Worm (Caenorhabditis elegans): ENCODE data around the gene copb-2.

copb-2 gene

DNA sequence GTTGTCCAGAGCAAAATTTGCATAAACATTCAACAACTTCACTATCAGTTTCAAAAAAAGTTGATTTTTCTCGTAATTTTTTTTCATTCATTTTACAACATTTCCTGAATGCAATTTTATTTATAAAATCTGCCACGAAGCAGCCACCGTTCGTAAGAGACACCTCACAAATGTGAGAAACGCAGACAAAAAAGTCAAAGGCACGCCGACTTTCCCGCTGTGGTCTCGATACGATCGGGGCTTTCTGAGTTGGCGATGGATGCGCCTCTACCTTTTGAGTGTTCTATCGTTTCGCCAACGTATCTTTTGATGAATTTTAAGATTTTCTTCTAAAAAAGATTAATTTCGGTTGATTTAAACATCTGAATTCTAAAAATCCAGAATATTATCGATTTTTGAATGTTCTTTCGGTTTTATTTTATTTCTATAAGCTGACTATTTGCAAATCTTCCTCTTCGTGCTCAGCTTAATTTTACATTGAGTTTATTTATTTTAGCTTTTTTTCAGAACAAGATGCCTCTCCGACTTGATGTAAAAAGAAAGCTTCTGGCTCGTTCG lies at the start of gene copb-2:
TSS of gene copb-2 (plus strand) at position 508 of the 558 bp plus-strand sequence.
- TF ChIP-seq pros-1 (tag; optimal IDR thresholded peaks at IDR 0.05), result no peak
- TF ChIP-seq unc-42 (tag; optimal IDR thresholded peaks at IDR 0.05), result peak; percentile 61
- peak; percentile 42 for TF ChIP-seq nfya-1 (tag; optimal IDR thresholded peaks at IDR 0.05)

DNA sequence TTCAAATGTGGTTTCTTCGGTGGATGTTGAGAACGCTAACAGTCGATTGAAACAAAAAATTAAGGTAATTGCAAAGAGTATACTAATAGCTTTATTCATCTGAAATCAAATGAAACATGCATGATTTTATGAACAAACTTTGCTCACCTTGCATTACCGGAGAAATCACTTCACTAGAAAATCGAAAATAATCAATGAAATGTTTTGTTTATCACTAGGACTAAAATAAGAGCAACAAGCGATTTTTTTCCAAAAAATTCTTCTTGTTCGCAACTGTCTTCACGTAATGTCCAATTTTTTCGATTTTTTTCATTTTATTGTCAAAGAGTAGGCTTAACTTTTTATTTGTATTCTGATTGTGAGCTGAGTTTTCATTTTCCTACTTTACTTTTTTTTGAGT lies 37.1 kb upstream of the copb-2 start, which contains the start of gene F56D5.9:
TSS of gene F56D5.9 (minus strand) at position 101 of the 400 bp plus-strand sequence.
- TF ChIP-seq ceh-31 (tag; optimal IDR thresholded peaks at IDR 0.05) (no peak), dve-1 (tag; optimal IDR thresholded peaks at IDR 0.05) (no peak), ceh-18 (tag; optimal IDR thresholded peaks at IDR 0.05) (no peak)

DNA sequence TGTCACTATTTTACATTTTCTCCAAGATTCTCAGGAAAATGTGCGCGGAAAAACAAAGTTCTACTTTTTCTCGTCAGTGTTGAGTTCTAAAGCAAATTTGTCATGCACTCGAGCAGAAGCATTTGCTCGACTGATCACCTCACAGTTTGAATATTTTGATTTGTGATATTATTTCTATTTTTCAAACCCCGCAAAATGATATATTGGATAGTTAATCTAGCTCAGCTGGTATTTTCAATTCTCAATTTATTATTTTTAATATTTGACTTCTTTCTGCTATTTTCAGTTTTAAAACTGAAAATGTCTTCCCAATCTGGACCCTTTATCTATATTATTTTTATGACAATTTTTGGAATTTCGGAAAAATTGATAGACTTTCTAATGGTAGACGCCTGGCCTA lies 36.4 kb upstream of the copb-2 start, which contains the start of gene srxa-2:
TSS of gene srxa-2 (plus strand) at position 301 of the 400 bp plus-strand sequence.
- TF ChIP-seq unc-86 (tag; optimal IDR thresholded peaks at IDR 0.05) (no peak), mec-3 (tag; optimal IDR thresholded peaks at IDR 0.05; ENCODE audit: borderline replicate concordance) (no peak), ref-2 (tag; optimal IDR thresholded peaks at IDR 0.05) (no peak), ama-1 (optimal IDR thresholded peaks at IDR 0.05) (no peak), nfya-1 (tag; optimal IDR thresholded peaks at IDR 0.05) (no peak), ceh-9 (tag; optimal IDR thresholded peaks at IDR 0.05) (no peak)

DNA sequence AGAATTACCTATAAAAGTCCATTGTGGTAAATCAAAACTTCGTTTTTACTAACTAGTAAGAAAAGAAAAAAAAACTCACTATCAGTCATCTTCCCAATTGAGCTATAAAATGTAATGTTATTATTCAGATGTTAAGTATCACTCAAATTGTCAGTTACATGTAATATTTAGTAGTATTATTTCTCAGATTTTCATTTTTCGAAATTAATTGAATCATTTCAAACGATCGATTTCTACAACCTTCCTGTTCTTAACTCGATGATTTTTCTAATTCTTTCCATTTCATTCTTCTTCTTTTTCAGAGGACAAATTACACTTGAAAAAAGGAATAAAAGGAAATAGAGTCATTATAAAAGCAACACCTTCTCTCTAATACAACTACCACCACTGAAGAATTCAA lies 31.6 kb upstream of the copb-2 start, which contains the start of gene F59B8.1:
TSS of gene F59B8.1 (plus strand) at position 301 of the 400 bp plus-strand sequence.
- TF ChIP-seq C08G9.2 (tag; optimal IDR thresholded peaks at IDR 0.05), result no peak
- TF ChIP-seq nhr-11 (tag; optimal IDR thresholded peaks at IDR 0.05), result no peak
- TF ChIP-seq ceh-19 (GFP tag; optimal IDR thresholded peaks at IDR 0.05), result no peak
- TF ChIP-seq eyg-1 (tag; optimal IDR thresholded peaks at IDR 0.05), result no peak
- TF ChIP-seq ceh-45 (GFP tag; IDR thresholded peaks at IDR 0.05), result no peak
- no peak for TF ChIP-seq pag-3 (tag; optimal IDR thresholded peaks at IDR 0.05; ENCODE audit: borderline replicate concordance)
- TF ChIP-seq pros-1 (tag; optimal IDR thresholded peaks at IDR 0.05), result no peak
- TF ChIP-seq C38D4.7 (GFP tag; optimal IDR thresholded peaks at IDR 0.05), result no peak
- TF ChIP-seq fkh-10 (GFP tag; optimal IDR thresholded peaks at IDR 0.05), result no peak
- TF ChIP-seq dmd-4 (tag; optimal IDR thresholded peaks at IDR 0.05; ENCODE audit: borderline replicate concordance), result no peak
- TF ChIP-seq T23F11.4 (GFP tag; optimal IDR thresholded peaks at IDR 0.05), result no peak
- TF ChIP-seq ets-4 (tag; optimal IDR thresholded peaks at IDR 0.05), result no peak
- no peak for TF ChIP-seq zip-5 (tag; optimal IDR thresholded peaks at IDR 0.05)
- TF ChIP-seq Y22D7AL.16 (tag; optimal IDR thresholded peaks at IDR 0.05), result no peak
- TF ChIP-seq gmeb-2 (tag; optimal IDR thresholded peaks at IDR 0.05), result no peak
- no peak for TF ChIP-seq fkh-6 (tag; optimal IDR thresholded peaks at IDR 0.05)
- no peak for TF ChIP-seq npax-4 (tag; optimal IDR thresholded peaks at IDR 0.05)
- no peak for TF ChIP-seq ceh-2 (tag; optimal IDR thresholded peaks at IDR 0.05)

DNA sequence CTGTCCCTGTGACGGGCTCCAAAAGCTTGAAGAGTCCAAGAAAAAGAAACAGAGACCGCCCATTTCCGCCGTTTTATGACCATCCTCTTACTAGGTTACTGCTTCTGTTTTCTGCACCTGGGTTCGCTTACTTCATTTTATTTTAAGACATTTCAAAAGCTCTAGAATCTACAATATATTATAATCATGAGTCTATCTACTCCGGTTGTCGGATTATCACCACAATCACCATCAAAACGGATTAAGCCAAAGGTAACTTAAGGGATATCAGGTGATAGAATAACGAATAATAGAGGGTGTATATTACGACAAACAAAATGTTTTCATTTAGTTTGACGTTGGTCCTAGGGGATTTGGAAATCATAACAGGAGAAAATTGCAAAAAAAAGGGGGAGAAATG lies 27.2 kb upstream of the copb-2 start:
- TF ChIP-seq eyg-1 (tag; optimal IDR thresholded peaks at IDR 0.05) (no peak), ceh-34 (tag; optimal IDR thresholded peaks at IDR 0.05) (no peak), sox-4 (tag; optimal IDR thresholded peaks at IDR 0.05) (no peak)

DNA sequence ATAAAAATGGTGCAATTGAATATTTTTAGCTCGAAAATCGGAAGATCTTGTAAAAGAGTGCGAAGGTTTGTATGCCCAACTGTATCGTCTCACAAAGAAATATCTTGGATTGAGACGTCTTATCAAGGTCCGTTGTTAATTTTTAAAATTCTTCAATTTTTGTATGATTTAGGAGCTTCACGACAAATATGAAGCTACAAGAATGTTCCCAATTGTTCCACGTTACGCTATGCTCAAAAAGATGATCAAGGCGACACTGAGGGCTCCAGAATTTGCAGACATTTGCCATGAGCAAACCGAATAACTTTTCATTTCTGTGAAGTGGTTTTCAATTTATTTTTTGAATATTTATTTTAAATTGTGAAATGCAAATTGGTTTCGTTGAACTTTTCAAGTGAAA lies 20.8 kb upstream of the copb-2 start:
- TF ChIP-seq ets-4 (tag; optimal IDR thresholded peaks at IDR 0.05), result no peak
- TF ChIP-seq unc-3 (GFP tag; conservative IDR thresholded peaks at IDR 0.05), result no peak
- TF ChIP-seq unc-3 (tag; optimal IDR thresholded peaks at IDR 0.05), result no peak
- no peak for TF ChIP-seq ceh-31 (tag; optimal IDR thresholded peaks at IDR 0.05)
- no peak for TF ChIP-seq pax-1 (tag; optimal IDR thresholded peaks at IDR 0.05)
- TF ChIP-seq ceh-48 (tag; optimal IDR thresholded peaks at IDR 0.05), result no peak

All from whole organism, late embryonic.